Fruit fly (Drosophila melanogaster): ENCODE results near the gene CG14518.

The CG14518 gene

DNA sequence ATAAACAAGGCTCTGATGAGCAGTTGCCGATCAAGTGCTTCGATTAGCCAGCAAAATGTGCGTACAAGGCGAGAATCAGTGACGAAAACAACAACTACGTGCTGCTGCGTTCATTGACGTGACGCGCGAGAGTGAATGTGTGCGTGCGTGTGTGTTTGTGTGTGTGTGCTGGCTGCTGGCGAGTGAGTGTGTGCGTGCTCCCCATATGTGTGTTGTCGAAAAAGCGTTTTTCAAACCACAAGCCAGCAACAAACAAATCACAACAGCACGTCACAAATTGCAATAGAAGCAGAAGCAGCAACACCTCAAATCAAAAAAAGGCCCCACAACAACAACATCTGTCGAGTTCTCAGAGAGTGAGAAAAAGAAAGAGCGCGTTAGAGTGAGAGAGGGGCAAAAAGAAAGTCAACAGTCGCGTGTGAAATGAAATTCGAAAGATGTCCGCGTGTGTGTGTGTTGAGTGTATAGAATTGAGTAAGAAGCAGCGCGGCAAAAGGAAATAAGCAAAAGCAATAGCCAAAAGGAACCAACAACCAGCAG lies 39.2 kb downstream of the CG14518 start (continued):
- no peak for TF ChIP-seq nmo (GFP tag; optimal IDR thresholded peaks at IDR 0.05)
- TF ChIP-seq sqz (GFP tag; optimal IDR thresholded peaks at IDR 0.05) = peak; percentile 10
- TF ChIP-seq gro (GFP tag; optimal IDR thresholded peaks at IDR 0.05) = peak; percentile 29
- TF ChIP-seq Kr (GFP tag; optimal IDR thresholded peaks at IDR 0.05) = no peak
- TF ChIP-seq Hand (GFP tag; optimal IDR thresholded peaks at IDR 0.05) = no peak
- TF ChIP-seq ems (GFP tag; optimal IDR thresholded peaks at IDR 0.05) = no peak
- peak; percentile 91 for TF ChIP-seq CG8478 (optimal IDR thresholded peaks at IDR 0.05)
- no peak for TF ChIP-seq CG10321 (GFP tag; IDR thresholded peaks at IDR 0.05)
- no peak for TF ChIP-seq CG31441 (GFP tag; IDR thresholded peaks at IDR 0.05)
- TF ChIP-seq Atf-2 (GFP tag; optimal IDR thresholded peaks at IDR 0.05) = no peak
- no peak for TF ChIP-seq tx (GFP tag; optimal IDR thresholded peaks at IDR 0.05)
- TF ChIP-seq CG1832 (GFP tag; optimal IDR thresholded peaks at IDR 0.05) = peak; percentile 17

DNA sequence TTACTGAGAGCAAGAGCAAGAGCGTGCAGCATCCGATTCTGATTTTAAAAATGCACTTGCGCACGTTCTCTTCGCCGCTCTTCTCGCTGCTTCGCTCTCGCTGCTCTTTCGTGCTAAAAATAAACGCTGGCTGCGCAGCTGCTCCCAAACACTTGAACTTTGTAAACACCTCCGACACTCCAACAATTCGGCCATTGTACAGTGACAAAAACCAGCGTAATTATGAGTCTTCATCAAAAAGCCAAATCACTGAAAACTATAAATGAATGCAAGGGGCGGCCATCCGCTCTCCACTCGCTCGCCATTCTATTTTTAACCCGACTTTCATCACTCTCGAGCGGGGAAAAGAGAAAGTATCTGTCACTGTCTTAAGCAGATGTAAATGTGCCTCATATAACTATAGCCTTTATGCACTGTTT lies 39.9 kb downstream of the CG14518 start:
- TF ChIP-seq CG4820 (GFP tag; optimal IDR thresholded peaks at IDR 0.05) (no peak), CG6689 (GFP tag; IDR thresholded peaks at IDR 0.05) (no peak), Deaf1 (tag; optimal IDR thresholded peaks at IDR 0.05) (peak; percentile 29), CG14710 (tag; optimal IDR thresholded peaks at IDR 0.05) (no peak), CG8924 (tag; optimal IDR thresholded peaks at IDR 0.05) (peak; percentile 7), TFAM (GFP tag; optimal IDR thresholded peaks at IDR 0.05) (no peak), CG8290 (GFP tag; optimal IDR thresholded peaks at IDR 0.05) (no peak), CG8290 (tag; optimal IDR thresholded peaks at IDR 0.05) (peak in 1 of 2 experiments; percentile 23), grau (tag; optimal IDR thresholded peaks at IDR 0.05) (peak; percentile 8), CG17361 (GFP tag; IDR thresholded peaks at IDR 0.05) (no peak), CG15073 (GFP tag; optimal IDR thresholded peaks at IDR 0.05) (no peak), crp (GFP tag; optimal IDR thresholded peaks at IDR 0.05) (no peak), CG12391 (tag; optimal IDR thresholded peaks at IDR 0.05) (peak; percentile 11), sens (GFP tag) (peak; percentile 86), Hr78 (GFP tag; optimal IDR thresholded peaks at IDR 0.05) (peak in 1 of 2 experiments; percentile 78), CG17612 (GFP tag; IDR thresholded peaks at IDR 0.05) (no peak), CG4282 (GFP tag; optimal IDR thresholded peaks at IDR 0.05) (peak; percentile 10), zf30C (GFP tag; optimal IDR thresholded peaks at IDR 0.05) (peak; percentile 75), CG3281 (GFP tag; optimal IDR thresholded peaks at IDR 0.05) (no peak), kah (GFP tag; optimal IDR thresholded peaks at IDR 0.05) (no peak), CG12659 (GFP tag; optimal IDR thresholded peaks at IDR 0.05) (no peak), CG4730 (GFP tag; IDR thresholded peaks at IDR 0.05) (no peak), CG17328 (GFP tag; IDR thresholded peaks at IDR 0.05) (no peak), Med (GFP tag) (peak; percentile 60), CG7271 (tag; optimal IDR thresholded peaks at IDR 0.05) (no peak), gem (tag; optimal IDR thresholded peaks at IDR 0.05) (peak; percentile 13), CG12155 (GFP tag; optimal IDR thresholded peaks at IDR 0.05) (peak; percentile 74), tup (GFP tag; optimal IDR thresholded peaks at IDR 0.05) (no peak), CG2199 (GFP tag; IDR thresholded peaks at IDR 0.05) (no peak), Sox100B (GFP tag; optimal IDR thresholded peaks at IDR 0.05) (no peak), NfI (GFP tag; optimal IDR thresholded peaks at IDR 0.05) (peak; percentile 3), dpn (GFP tag; optimal IDR thresholded peaks at IDR 0.05) (peak in 1 of 2 experiments; percentile 9), her (GFP tag; optimal IDR thresholded peaks at IDR 0.05) (peak; percentile 22), Adf1 (GFP tag; IDR thresholded peaks at IDR 0.05) (no peak), Hand (GFP tag; optimal IDR thresholded peaks at IDR 0.05) (no peak), odd (GFP tag; optimal IDR thresholded peaks at IDR 0.05) (peak; percentile 4), Hmr (GFP tag; optimal IDR thresholded peaks at IDR 0.05) (peak; percentile 6), jumu (GFP tag; optimal IDR thresholded peaks at IDR 0.05) (no peak), usp (GFP tag; optimal IDR thresholded peaks at IDR 0.05) (no peak), tna (GFP tag; IDR thresholded peaks at IDR 0.05; ENCODE audit: partially characterized antibody) (no peak)

Measured in whole organism, embryonic.